Fruit fly (Drosophila melanogaster) ovary, adult (tissue): ENCODE results near the gene CG33060.

Experiments
- CG17801 ChIP-seq: fragments of 200-800 bp; optimal IDR thresholded peaks from 2 replicates; lab custom pipeline; 2019; ENCODE audit warnings: missing biosample characterization, mild to moderate bottlenecking, missing genetic modification characterization, moderate library complexity; ENCODE audit not compliant: partially characterized antibody

CG33060 gene

dm6 chr3L:16308380-16308779 lies 22.5 kb upstream of the CG33060 start, which contains the start of gene CG13042:
TSS of gene CG13042 (minus strand) at chr3L:16308480.
- TF ChIP-seq CG17801 (GFP tag; lab: Kevin White, UChicago): no peak

DNA sequence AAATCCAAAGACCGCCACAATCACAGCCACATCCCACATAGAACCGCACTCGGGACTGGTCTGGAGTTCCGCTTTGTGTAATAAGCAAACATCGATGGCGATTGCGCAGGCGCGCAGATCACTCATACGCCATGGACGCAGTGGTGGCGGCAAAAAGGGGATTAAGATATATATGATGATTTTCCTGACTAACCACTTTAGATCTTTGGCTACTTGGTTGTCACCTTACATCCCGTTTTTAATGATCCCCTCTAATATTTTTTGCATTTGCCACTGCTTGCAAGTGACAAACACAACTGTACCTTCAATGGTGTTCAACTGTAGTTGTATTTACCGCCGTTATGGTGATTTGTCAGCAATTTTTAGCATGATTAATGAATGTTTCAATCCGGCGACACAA lies 20.9 kb upstream of the CG33060 start:
- TF ChIP-seq CG17801 (GFP tag; lab: Kevin White, UChicago): no peak

DNA sequence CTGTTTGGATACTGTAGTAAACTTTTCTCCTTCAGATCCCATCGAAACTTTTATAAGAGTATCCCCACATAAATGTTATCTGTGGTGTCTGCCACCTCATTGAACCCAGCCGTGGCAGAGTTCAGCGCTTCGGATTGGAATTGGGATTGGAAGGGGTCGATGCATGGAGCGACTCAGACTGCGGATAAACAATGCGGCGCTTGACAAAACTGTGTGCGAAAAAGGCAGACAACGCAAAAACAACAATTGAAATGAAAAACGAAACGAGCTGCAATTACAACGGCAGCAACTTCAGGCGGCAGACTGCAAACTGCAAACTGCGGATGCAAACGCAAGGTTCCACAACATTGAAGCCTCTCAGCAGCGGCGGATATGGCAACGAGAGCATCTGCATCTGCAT lies 16.9 kb upstream of the CG33060 start, which contains the start of gene CG13062:
CG13062 (plus strand) TSS at position 301 of the 400 bp plus-strand sequence.
- TF ChIP-seq CG17801 (GFP tag; lab: Kevin White, UChicago): no peak

- TF ChIP-seq CG17801 (GFP tag; lab: Kevin White, UChicago): no peak
Measured at dm6 chr3L:16317724-16318123, 13.1 kb upstream of the CG33060 start, which contains the start of gene Nplp3. TSS of gene Nplp3 (plus strand) at chr3L:16318024.

dm6 chr3L:16319399-16319906 lies 11.4 kb upstream of the CG33060 start, which contains the start of the genes CG13041 and CG13060:
TSS of gene CG13041 (minus strand) at chr3L:16319526.
TSS of gene CG13060 (plus strand) at chr3L:16319856.
- no peak for TF ChIP-seq CG17801 (GFP tag; lab: Kevin White, UChicago)

DNA sequence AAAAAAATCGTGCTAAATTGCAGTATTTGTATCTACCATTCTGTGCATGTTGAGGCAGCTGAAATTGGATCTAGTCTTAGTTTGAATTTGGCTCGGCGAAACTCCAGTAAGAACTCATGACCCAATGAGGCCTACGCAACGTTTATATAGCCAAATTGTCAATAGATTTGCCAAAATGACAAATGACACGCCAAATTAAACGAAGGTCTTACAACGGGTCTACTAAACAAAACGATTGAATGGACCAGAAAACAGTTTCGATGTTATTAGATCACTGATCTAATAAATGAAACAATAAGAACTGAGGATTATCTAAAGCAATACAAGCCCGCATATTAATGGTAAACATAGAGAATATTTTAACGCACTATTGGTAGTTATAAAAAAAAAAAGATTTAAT lies 9.7 kb upstream of the CG33060 start, which contains the start of gene CG42718:
CG42718 (minus strand) TSS at position 101 of the 400 bp plus-strand sequence.
- no peak for TF ChIP-seq CG17801 (GFP tag; lab: Kevin White, UChicago)

dm6 chr3L:16323372-16323771 lies 7.5 kb upstream of the CG33060 start, which contains the start of gene CG13059:
TSS of gene CG13059 (plus strand) at chr3L:16323672.
- no peak for TF ChIP-seq CG17801 (GFP tag; lab: Kevin White, UChicago)

dm6 chr3L:16326657-16327056 lies 4.2 kb upstream of the CG33060 start, which contains the start of the genes CG13040 and CG13039:
TSS of gene CG13040 (minus strand) at chr3L:16326757.
TSS of gene CG13039 (minus strand) at chr3L:16326762.
- no peak for TF ChIP-seq CG17801 (GFP tag; lab: Kevin White, UChicago)

- no peak for TF ChIP-seq CG17801 (GFP tag; lab: Kevin White, UChicago)
Measured at dm6 chr3L:16327776-16328175, 3.1 kb upstream of the CG33060 start, which contains the start of gene CG13038. TSS of gene CG13038 (minus strand) at chr3L:16327893.

dm6 chr3L:16328207-16328891 lies 2.5 kb upstream of the CG33060 start, which contains the start of gene CG13058:
TSS of gene CG13058 (plus strand) at chr3L:16328841.
- TF ChIP-seq CG17801 (GFP tag; lab: Kevin White, UChicago): no peak

- no peak for TF ChIP-seq CG17801 (GFP tag; lab: Kevin White, UChicago)
Measured at dm6 chr3L:16329495-16329894, 1.3 kb upstream of the CG33060 start, which contains the start of gene CG33061. TSS of gene CG33061 (plus strand) at chr3L:16329795.

DNA sequence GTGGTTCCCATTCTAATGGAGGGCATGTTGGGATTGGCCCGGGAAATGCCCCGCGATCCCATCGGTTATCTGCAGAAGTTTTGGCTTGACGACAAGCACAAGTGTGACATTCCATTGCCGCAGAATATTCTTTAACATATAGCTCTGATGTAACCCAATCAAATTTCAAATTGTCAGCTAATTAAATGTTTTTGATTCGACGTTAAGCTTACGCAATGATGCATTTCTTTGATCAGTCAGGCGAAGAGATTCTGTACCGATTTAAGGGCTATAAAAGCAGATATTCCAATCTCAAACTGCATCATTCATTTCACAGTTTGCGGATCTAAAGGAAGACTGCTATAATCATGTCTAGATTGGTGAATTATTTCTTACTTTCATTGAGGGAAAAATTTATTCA lies 793 bp downstream of the CG33060 start, which contains the start of gene retinin:
retinin (plus strand) TSS at position 301 of the 400 bp plus-strand sequence.
- no peak for TF ChIP-seq CG17801 (GFP tag; lab: Kevin White, UChicago)

DNA sequence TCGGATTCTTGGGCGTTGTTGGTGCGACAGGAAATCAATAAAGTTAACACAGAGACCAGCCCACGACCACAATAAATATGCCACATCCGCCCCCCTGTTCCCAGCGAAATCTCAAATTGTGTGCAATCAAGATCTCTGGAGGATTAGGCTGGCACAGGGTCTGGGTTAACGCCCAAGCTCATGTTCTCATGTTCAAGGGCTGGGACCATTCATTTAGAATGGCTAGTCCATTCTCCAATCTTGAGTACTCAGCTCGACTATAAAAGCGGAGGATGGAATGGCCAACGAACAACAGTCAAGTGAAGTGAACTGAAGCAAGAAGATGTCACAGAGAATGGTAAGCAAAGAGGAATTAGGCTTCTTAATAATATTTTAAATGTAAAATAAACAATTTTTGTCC lies 2.2 kb downstream of the CG33060 start, which contains the start of gene CG13056:
CG13056 (plus strand) TSS at position 301 of the 400 bp plus-strand sequence.
- no peak for TF ChIP-seq CG17801 (GFP tag; lab: Kevin White, UChicago)

dm6 chr3L:16334876-16335275 lies 4.0 kb downstream of the CG33060 start:
- no peak for TF ChIP-seq CG17801 (GFP tag; lab: Kevin White, UChicago)

dm6 chr3L:16337739-16338138 lies 6.9 kb downstream of the CG33060 start:
- no peak for TF ChIP-seq CG17801 (GFP tag; lab: Kevin White, UChicago)
